Worm (Caenorhabditis elegans) whole organism, mixed stage, embryonic: Measurements from ENCODE around the gene C01G12.13.

Experiments used
- ceh-39 ChIP-seq: fragments of 150-350 bp; optimal IDR thresholded peaks from 2 replicates; lab custom pipeline; 2014; ENCODE audit warnings: missing biosample characterization, missing genetic modification characterization
- elt-3 ChIP-seq: fragments of 150-350 bp; optimal IDR thresholded peaks from 2 replicates; lab custom pipeline; 2014; ENCODE audit warnings: missing biosample characterization, missing genetic modification characterization
- ham-2 ChIP-seq: fragments of 200-800 bp; sonication (Bioruptor generic); optimal IDR thresholded peaks from 2 replicates; lab custom pipeline; 2018; ENCODE audit warnings: mild to moderate bottlenecking, missing genetic modification characterization, missing compliant biosample characterization
- lin-13 ChIP-seq: fragments of 150-350 bp; optimal IDR thresholded peaks from 2 replicates; lab custom pipeline; 2014; ENCODE audit warnings: missing biosample characterization, missing genetic modification characterization
- mep-1 ChIP-seq: fragments of 150-350 bp; optimal IDR thresholded peaks from 2 replicates; lab custom pipeline; 2017; ENCODE audit warnings: missing biosample characterization, missing genetic modification reagents, missing genetic modification characterization, inconsistent platforms
- nhr-237 ChIP-seq: fragments of 150-350 bp; optimal IDR thresholded peaks from 2 replicates; lab custom pipeline; 2014; ENCODE audit warnings: missing biosample characterization, missing genetic modification characterization
- nhr-28 ChIP-seq: fragments of 150-350 bp; optimal IDR thresholded peaks from 2 replicates; lab custom pipeline; 2014; ENCODE audit warnings: missing biosample characterization, missing genetic modification characterization
- nhr-76 ChIP-seq: sonication (generic microtip); optimal IDR thresholded peaks from 2 replicates; lab custom pipeline; 2017; ENCODE audit warnings: missing biosample characterization, missing genetic modification characterization
- snpc-4 ChIP-seq: fragments of 150-350 bp; optimal IDR thresholded peaks from 2 replicates; lab custom pipeline; 2014; ENCODE audit warnings: missing biosample characterization, missing genetic modification characterization
- unc-62 ChIP-seq: fragments of 150-350 bp; optimal IDR thresholded peaks from 2 replicates; lab custom pipeline; 2014; ENCODE audit warnings: missing biosample characterization, missing genetic modification reagents, missing genetic modification characterization

ce11 chrII:14573315-14573714, 3.2 kb upstream of the C01G12.13 start, which contains the start of gene madf-5:
- TF ChIP-seq nhr-237 (tag; lab: Kevin White, UChicago) = no peak
- no peak for TF ChIP-seq nhr-28
- no peak for TF ChIP-seq unc-62
- TF ChIP-seq ham-2 (GFP tag; lab: Kevin White, UChicago) = no peak
- no peak for TF ChIP-seq nhr-76 (tag; lab: Kevin White, UChicago)
- TF ChIP-seq snpc-4 (tag; lab: Kevin White, UChicago) = no peak
- no peak for TF ChIP-seq elt-3
- no peak for TF ChIP-seq ceh-39 (tag; lab: Kevin White, UChicago)
- TF ChIP-seq mep-1 (tag; lab: Kevin White, UChicago) = no peak
- no peak for TF ChIP-seq lin-13
